Worm (Caenorhabditis elegans): ENCODE data around the gene F53F4.15.

DNA sequence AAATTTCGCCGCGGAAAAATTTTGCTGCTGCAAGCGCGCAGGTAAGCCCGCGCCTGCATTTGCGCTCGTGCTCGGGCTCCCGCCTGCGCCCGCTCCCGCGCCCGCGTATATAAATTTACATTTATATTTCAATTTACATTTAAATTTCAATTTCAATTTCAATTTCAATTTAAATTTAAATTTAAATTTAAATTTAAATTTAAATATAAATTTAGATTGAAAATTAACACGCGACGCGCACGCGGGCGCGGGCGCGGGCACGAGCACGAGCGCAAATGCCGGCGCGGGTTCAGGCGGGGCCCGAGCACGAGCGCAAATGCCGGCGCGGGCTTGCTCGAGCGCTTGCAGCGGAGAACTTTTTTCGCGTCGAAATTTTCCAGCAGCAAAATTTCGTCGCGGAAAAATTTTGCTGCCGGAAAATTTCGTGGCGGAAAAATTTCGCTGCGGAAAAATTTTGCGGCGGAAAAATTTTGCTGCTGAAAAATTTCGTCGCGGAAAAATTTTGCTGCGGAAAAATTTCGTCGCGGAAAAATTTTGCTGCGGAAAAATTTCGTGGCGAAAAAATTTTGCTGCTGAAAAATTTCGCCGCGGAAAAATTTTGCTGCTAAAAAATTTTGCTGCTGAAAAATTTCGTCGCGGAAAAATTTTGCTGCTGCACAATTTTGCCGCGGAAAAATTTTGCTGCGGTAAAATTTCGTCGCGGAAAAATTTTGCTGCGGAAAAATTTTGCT is 25.2 kb downstream of the F53F4.15 start:
- TF ChIP-seq aptf-3 (GFP tag; IDR thresholded peaks at IDR 0.05) (no peak), unc-62 (GFP tag; optimal IDR thresholded peaks at IDR 0.05) (no peak), attf-3 (GFP tag; conservative IDR thresholded peaks at IDR 0.05) (peak; percentile 27; the same call in 1 of the 2 replicates), dpff-1 (tag; optimal IDR thresholded peaks at IDR 0.05) (no peak), attf-6 (GFP tag; IDR thresholded peaks at IDR 0.05) (no peak), tlf-1 (GFP tag; optimal IDR thresholded peaks at IDR 0.05) (no peak), F57A8.1 (GFP tag; optimal IDR thresholded peaks at IDR 0.05) (no peak), ekl-4 (GFP tag; IDR thresholded peaks at IDR 0.05) (no peak), pbrm-1 (GFP tag; IDR thresholded peaks at IDR 0.05) (0 out of 2 replicates have a peak, but pooled peaks have one; percentile 6), atf-7 (tag; optimal IDR thresholded peaks at IDR 0.05) (no peak)
